Worm (Caenorhabditis elegans): ENCODE results near the gene dmd-8.

dmd-8 gene

DNA sequence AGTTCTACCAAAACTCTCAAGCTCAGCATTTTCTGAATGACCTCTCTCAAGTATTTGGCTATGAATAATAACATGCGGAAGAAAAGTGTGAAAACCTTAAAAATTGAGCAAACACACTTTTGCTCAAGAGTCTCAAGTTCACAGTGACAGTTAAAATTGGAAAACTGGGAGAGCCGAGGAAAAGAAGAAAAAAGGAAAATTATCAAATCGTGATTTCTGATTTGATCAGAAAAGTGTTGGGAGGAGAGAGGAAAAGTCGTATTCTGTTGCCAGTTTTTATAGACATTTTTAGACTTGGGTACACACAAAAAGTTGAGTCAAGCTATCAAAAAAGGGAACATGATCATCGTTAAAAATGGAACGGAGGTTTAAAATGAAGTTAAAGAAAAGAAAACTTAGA lies 5.0 kb downstream of the dmd-8 start:
- TF ChIP-seq tra-4 (tag; optimal IDR thresholded peaks at IDR 0.05), result no peak
- TF ChIP-seq ets-7 (tag; optimal IDR thresholded peaks at IDR 0.05), result no peak
- TF ChIP-seq ceh-36 (tag; optimal IDR thresholded peaks at IDR 0.05), result no peak
- no peak for TF ChIP-seq flt-1 (GFP tag; IDR thresholded peaks at IDR 0.05)
- no peak for TF ChIP-seq hnd-1 (tag; optimal IDR thresholded peaks at IDR 0.05)
- TF ChIP-seq sea-1 (GFP tag; conservative IDR thresholded peaks at IDR 0.05), result no peak
- no peak for TF ChIP-seq tbx-11 (GFP tag; IDR thresholded peaks at IDR 0.05)
- TF ChIP-seq ama-1 (optimal IDR thresholded peaks at IDR 0.05), result no peak
- no peak for TF ChIP-seq tbx-37 (GFP tag; conservative IDR thresholded peaks at IDR 0.05)
- no peak for TF ChIP-seq ceh-13 (GFP tag; optimal IDR thresholded peaks at IDR 0.05)
- no peak for TF ChIP-seq hmg-4 (GFP tag; optimal IDR thresholded peaks at IDR 0.05)
- TF ChIP-seq pes-1 (GFP tag; IDR thresholded peaks at IDR 0.05), result no peak
- TF ChIP-seq hmbx-1 (tag; optimal IDR thresholded peaks at IDR 0.05), result no peak
- TF ChIP-seq F13C5.2 (tag; optimal IDR thresholded peaks at IDR 0.05), result no peak
- TF ChIP-seq B0310.2 (tag; optimal IDR thresholded peaks at IDR 0.05), result no peak
- TF ChIP-seq aly-1 (tag; optimal IDR thresholded peaks at IDR 0.05), result no peak
- no peak for TF ChIP-seq scrt-1 (GFP tag; IDR thresholded peaks at IDR 0.05)

DNA sequence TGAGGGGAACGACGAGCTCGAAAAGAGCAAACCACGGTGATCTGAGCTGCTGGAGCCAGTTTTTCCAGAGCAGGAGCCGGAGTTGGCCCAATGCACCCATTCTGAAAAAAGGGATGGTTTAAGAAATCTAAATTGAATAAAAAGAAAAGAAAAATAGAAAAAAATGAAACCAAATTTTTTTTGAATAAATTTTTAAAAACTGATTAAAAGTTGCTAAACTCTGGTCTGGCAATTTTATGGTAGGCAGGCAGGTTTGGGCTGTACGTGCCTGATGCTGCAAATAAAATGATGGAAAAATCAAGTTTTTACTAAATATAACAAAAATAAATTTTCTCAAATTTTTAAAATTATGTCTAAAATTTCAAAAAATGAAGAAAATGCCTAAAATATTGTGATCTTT lies 5.6 kb downstream of the dmd-8 start, which contains the start of gene abt-4:
abt-4 (minus strand) TSS at position 101 of the 400 bp plus-strand sequence.
- no peak for TF ChIP-seq ceh-36 (tag; optimal IDR thresholded peaks at IDR 0.05)
- TF ChIP-seq pes-1 (GFP tag; IDR thresholded peaks at IDR 0.05), result no peak
- TF ChIP-seq B0310.2 (tag; optimal IDR thresholded peaks at IDR 0.05), result no peak

DNA sequence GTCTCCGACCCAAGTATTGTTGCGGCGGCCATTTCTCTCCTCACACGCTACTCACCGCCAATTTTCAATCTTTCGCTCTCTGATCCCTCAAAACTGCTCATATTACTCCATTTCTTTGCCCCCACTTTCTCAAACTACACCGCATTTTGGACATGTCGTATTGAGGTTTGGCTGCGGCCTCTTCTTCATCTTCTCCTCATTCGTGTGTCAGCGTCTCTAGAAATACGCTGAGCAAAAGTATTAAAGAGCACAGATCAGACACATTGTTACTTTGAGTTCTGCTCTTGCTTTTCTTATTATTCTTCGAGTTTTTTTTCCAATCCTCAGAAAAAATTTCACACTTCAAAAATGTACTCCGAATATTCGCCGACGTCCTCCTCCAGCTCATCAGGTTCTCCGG lies 16.2 kb downstream of the dmd-8 start:
- no peak for TF ChIP-seq F13C5.2 (tag; optimal IDR thresholded peaks at IDR 0.05)
- no peak for TF ChIP-seq hnd-1 (tag; optimal IDR thresholded peaks at IDR 0.05)
- TF ChIP-seq aly-1 (tag; optimal IDR thresholded peaks at IDR 0.05), result no peak
- TF ChIP-seq tbx-11 (GFP tag; IDR thresholded peaks at IDR 0.05), result no peak
- TF ChIP-seq flt-1 (GFP tag; IDR thresholded peaks at IDR 0.05), result no peak
- TF ChIP-seq hmg-4 (GFP tag; optimal IDR thresholded peaks at IDR 0.05), result no peak
- TF ChIP-seq pes-1 (GFP tag; IDR thresholded peaks at IDR 0.05), result no peak
- TF ChIP-seq tra-4 (tag; optimal IDR thresholded peaks at IDR 0.05), result no peak

DNA sequence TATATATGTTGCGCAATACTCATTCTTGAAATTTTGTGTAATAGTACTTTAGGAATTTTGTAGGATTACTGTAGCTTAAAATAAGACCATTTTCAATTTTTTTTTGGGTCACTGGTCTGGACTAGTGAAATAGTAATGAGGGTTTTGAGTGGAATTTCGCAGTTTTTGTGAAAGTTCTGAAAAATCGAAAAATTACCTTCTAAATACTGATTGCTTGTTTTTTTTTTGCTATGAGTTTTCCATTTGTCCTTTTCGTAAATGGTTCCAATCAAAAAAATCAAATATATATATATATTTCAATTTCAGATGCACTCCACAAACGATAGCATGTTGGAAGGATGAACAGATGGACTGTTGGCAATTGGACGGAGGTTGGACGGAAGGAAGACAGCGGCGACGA lies 23.8 kb downstream of the dmd-8 start, which contains the start of gene nhr-15:
nhr-15 (plus strand) TSS at position 301 of the 400 bp plus-strand sequence.
- no peak for TF ChIP-seq B0310.2 (tag; optimal IDR thresholded peaks at IDR 0.05)
- no peak for TF ChIP-seq aly-1 (tag; optimal IDR thresholded peaks at IDR 0.05)
- no peak for TF ChIP-seq hmg-4 (GFP tag; optimal IDR thresholded peaks at IDR 0.05)
- no peak for TF ChIP-seq ceh-13 (GFP tag; optimal IDR thresholded peaks at IDR 0.05)
- TF ChIP-seq ets-7 (tag; optimal IDR thresholded peaks at IDR 0.05), result no peak
- TF ChIP-seq scrt-1 (GFP tag; IDR thresholded peaks at IDR 0.05), result no peak
- TF ChIP-seq flt-1 (GFP tag; IDR thresholded peaks at IDR 0.05), result no peak
- TF ChIP-seq tbx-37 (GFP tag; conservative IDR thresholded peaks at IDR 0.05), result no peak
- no peak for TF ChIP-seq hmbx-1 (tag; optimal IDR thresholded peaks at IDR 0.05)
- no peak for TF ChIP-seq sea-1 (GFP tag; conservative IDR thresholded peaks at IDR 0.05)
- no peak for TF ChIP-seq ama-1 (optimal IDR thresholded peaks at IDR 0.05)
- TF ChIP-seq ceh-36 (tag; optimal IDR thresholded peaks at IDR 0.05), result no peak
- no peak for TF ChIP-seq tra-4 (tag; optimal IDR thresholded peaks at IDR 0.05)
- no peak for TF ChIP-seq hnd-1 (tag; optimal IDR thresholded peaks at IDR 0.05)
- TF ChIP-seq tbx-11 (GFP tag; IDR thresholded peaks at IDR 0.05), result no peak

DNA sequence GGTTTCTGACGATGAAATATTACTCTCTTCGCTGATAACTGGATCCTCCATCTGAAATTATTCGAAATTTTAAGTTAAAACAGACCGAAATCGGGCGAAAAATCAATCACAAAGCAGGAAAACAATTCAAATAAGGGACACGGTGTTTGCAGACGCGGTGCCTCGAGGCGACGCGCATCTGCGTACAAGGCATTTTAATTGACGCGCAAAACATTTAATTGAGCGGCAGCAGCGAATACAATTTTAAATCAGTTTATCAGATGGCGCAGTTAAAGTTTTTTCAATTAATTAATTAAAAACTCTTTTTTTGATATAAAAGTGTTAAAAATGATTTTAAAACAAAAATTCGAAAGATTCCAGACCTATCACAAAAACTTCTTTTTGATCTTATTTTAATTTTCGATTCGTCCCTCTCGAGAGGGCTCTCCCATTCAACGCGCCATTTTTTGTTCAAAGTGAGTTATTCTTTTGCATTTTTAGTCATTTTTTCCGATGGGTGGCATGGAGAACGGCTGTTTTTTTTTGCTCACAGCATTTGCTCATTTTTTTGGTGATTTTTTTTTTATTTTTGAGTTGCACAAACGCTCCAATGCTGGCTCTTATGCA lies 24.7 kb downstream of the dmd-8 start, which contains the start of gene phf-10:
phf-10 (minus strand) TSS at position 81 of the 606 bp plus-strand sequence.
- TF ChIP-seq tbx-37 (GFP tag; conservative IDR thresholded peaks at IDR 0.05) (no peak), F13C5.2 (tag; optimal IDR thresholded peaks at IDR 0.05) (peak; percentile 56), pes-1 (GFP tag; IDR thresholded peaks at IDR 0.05) (peak; percentile 56; the same call in 1 of the 2 replicates)

DNA sequence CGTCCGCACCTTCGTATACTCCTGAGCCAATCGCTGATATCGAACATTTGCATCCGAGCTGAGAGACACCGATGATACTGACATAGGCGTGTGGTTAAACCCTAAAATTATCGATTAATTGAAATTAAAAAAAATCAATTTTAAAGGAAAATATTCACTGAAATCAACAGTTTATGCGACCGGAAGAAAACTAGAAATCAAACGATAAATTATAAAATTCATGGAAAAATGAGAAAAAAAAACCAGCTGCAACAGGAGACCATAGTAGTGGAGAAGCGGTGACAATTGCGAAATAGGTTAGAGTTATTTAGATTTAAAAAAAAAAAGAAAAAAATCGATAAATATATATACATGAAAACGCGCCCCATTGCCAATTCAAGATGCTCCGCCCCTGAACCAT lies 31.6 kb downstream of the dmd-8 start, which contains the start of gene F33E11.3:
F33E11.3 (minus strand) TSS at position 101 of the 400 bp plus-strand sequence.
- TF ChIP-seq ceh-36 (tag; optimal IDR thresholded peaks at IDR 0.05), result no peak
- TF ChIP-seq hmbx-1 (tag; optimal IDR thresholded peaks at IDR 0.05), result no peak
- no peak for TF ChIP-seq B0310.2 (tag; optimal IDR thresholded peaks at IDR 0.05)
- no peak for TF ChIP-seq tbx-37 (GFP tag; conservative IDR thresholded peaks at IDR 0.05)
- TF ChIP-seq scrt-1 (GFP tag; IDR thresholded peaks at IDR 0.05), result no peak
- no peak for TF ChIP-seq tbx-11 (GFP tag; IDR thresholded peaks at IDR 0.05)
- no peak for TF ChIP-seq hmg-4 (GFP tag; optimal IDR thresholded peaks at IDR 0.05)
- TF ChIP-seq tra-4 (tag; optimal IDR thresholded peaks at IDR 0.05), result no peak
- no peak for TF ChIP-seq ceh-13 (GFP tag; optimal IDR thresholded peaks at IDR 0.05)
- no peak for TF ChIP-seq pes-1 (GFP tag; IDR thresholded peaks at IDR 0.05)
- no peak for TF ChIP-seq ama-1 (optimal IDR thresholded peaks at IDR 0.05)

DNA sequence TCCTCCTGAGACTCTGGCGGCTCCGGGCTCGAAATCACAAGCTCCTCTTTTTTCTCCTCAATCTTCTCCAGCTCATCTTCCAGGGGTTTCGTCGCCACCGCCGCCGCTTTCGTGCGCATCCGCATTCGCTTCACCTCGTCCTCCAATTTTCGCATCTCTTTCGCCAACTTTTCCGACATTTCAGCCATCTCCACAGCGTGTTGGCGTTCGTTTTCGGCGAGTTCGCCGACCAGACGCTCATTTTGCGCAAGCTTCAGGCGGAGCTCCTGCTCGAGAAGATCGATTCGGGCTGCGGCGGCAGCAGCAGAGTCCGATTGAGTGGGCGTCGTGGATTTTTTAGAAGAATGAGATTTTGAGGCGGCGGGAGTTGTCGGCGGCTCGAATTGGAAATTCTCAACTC lies 33.0 kb downstream of the dmd-8 start:
- TF ChIP-seq hmg-4 (GFP tag; optimal IDR thresholded peaks at IDR 0.05), result no peak
- no peak for TF ChIP-seq scrt-1 (GFP tag; IDR thresholded peaks at IDR 0.05)
- no peak for TF ChIP-seq ceh-36 (tag; optimal IDR thresholded peaks at IDR 0.05)
- TF ChIP-seq ama-1 (optimal IDR thresholded peaks at IDR 0.05), result no peak
- no peak for TF ChIP-seq pes-1 (GFP tag; IDR thresholded peaks at IDR 0.05)
- no peak for TF ChIP-seq B0310.2 (tag; optimal IDR thresholded peaks at IDR 0.05)
- no peak for TF ChIP-seq tbx-37 (GFP tag; conservative IDR thresholded peaks at IDR 0.05)
- no peak for TF ChIP-seq hnd-1 (tag; optimal IDR thresholded peaks at IDR 0.05)
- TF ChIP-seq F13C5.2 (tag; optimal IDR thresholded peaks at IDR 0.05), result no peak
- no peak for TF ChIP-seq aly-1 (tag; optimal IDR thresholded peaks at IDR 0.05)
- no peak for TF ChIP-seq ets-7 (tag; optimal IDR thresholded peaks at IDR 0.05)
- TF ChIP-seq tbx-11 (GFP tag; IDR thresholded peaks at IDR 0.05), result no peak
- no peak for TF ChIP-seq ceh-13 (GFP tag; optimal IDR thresholded peaks at IDR 0.05)
- TF ChIP-seq sea-1 (GFP tag; conservative IDR thresholded peaks at IDR 0.05), result no peak
- TF ChIP-seq tra-4 (tag; optimal IDR thresholded peaks at IDR 0.05), result no peak
- TF ChIP-seq flt-1 (GFP tag; IDR thresholded peaks at IDR 0.05), result no peak
- TF ChIP-seq hmbx-1 (tag; optimal IDR thresholded peaks at IDR 0.05), result no peak
